Fruit fly (Drosophila melanogaster): ENCODE data around the gene MED17.

- TF ChIP-seq CG8478 (optimal IDR thresholded peaks at IDR 0.05) (no peak), usp (GFP tag; optimal IDR thresholded peaks at IDR 0.05) (no peak), Dll (optimal IDR thresholded peaks at IDR 0.05) (no peak), EcR (GFP tag; optimal IDR thresholded peaks at IDR 0.05) (no peak), psq (optimal IDR thresholded peaks at IDR 0.05) (no peak)
Measured at dm6 chr3R:18197802-18198148, 8.9 kb downstream of the MED17 start.
